Fruit fly (Drosophila melanogaster) whole organism, pupa: ENCODE data around the gene CG32026.

Experiments
- CG13204 ChIP-seq: fragments of 200-800 bp; sonication (Bioruptor generic); optimal IDR thresholded peaks from 2 replicates; lab custom pipeline; 2018; ENCODE audit warnings: missing biosample characterization, mild to moderate bottlenecking, missing genetic modification characterization, moderate library complexity
- CG14655 ChIP-seq: fragments of 200-800 bp; sonication (Bioruptor generic); optimal IDR thresholded peaks from 3 replicates; lab custom pipeline; 2017; ENCODE audit warnings: mild to moderate bottlenecking, missing biosample characterization, missing genetic modification reagents, missing genetic modification characterization
- CG32121 ChIP-seq: fragments of 200-800 bp; sonication (Bioruptor generic); IDR thresholded peaks from 2 replicates; pipeline ENCODE4 v1.3.6; 2022; ENCODE audit warnings: missing biosample characterization, missing genetic modification characterization

DNA sequence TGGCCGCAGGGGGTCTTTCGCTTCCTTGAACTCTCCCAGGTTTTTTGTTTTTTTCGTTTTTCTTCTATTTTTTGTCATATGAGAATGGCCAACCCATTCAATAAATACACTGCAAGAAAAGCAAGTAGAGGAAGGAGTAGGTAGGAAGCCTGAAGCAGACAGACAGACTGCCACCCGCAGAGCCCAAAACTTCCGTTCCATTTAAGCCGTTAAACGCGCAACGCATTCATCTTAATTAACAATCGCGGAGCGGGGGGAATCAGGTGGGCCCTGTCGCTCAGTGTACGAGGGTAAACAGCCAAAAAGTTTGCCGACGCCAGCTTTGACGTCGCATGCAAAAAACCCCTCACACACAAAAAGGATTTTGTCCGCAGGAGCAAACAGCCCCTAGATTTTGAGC is 16.6 kb downstream of the CG32026 start:
- TF ChIP-seq CG13204 (GFP tag; lab: Kevin White, UChicago) (no peak), CG32121 (GFP tag; lab: Robert Waterston, UW) (no peak), CG14655 (GFP tag; lab: Kevin White, UChicago) (no peak)
